Worm (Caenorhabditis elegans) whole organism, midembryonic: ENCODE measurements around the gene ZK666.14.

ENCODE experiments used
- T22C8.4 ChIP-seq: fragments of 200-800 bp; sonication (Bioruptor generic); IDR thresholded peaks from 2 replicates; pipeline ENCODE4 v1.3.6; 2022; ENCODE audit warnings: missing genetic modification characterization, missing compliant biosample characterization
- cog-1 ChIP-seq: sonication (generic microtip); optimal IDR thresholded peaks from 2 replicates; lab custom pipeline; 2016; ENCODE audit warnings: missing genetic modification characterization, missing compliant biosample characterization
- flt-1 ChIP-seq: fragments of 200-800 bp; sonication (Bioruptor generic); IDR thresholded peaks from 2 replicates; pipeline ENCODE4 v1.3.6; 2022; ENCODE audit warnings: missing genetic modification characterization, missing compliant biosample characterization
- klf-2 ChIP-seq: fragments of 200-800 bp; sonication (Bioruptor generic); conservative IDR thresholded peaks from 2 replicates; pipeline ENCODE4 v1.3.6; 2022; ENCODE audit warnings: missing genetic modification reagents, missing genetic modification characterization, missing compliant biosample characterization
- med-1 ChIP-seq: sonication (generic microtip); optimal IDR thresholded peaks from 2 replicates; lab custom pipeline; 2017; ENCODE audit warnings: missing genetic modification characterization, mild to moderate bottlenecking, missing compliant biosample characterization, antibody characterized with exemption, missing genetic modification reagents; ENCODE audit not compliant: insufficient read depth
- ref-1 ChIP-seq: fragments of 200-800 bp; sonication (Bioruptor generic); conservative IDR thresholded peaks from 2 replicates; pipeline ENCODE4 v1.3.6; 2022; ENCODE audit warnings: missing genetic modification reagents, missing genetic modification characterization, missing compliant biosample characterization
- tab-1 ChIP-seq: fragments of 200-800 bp; sonication (Bioruptor generic); IDR thresholded peaks from 2 replicates; pipeline ENCODE4 v1.3.6; 2022; ENCODE audit warnings: missing genetic modification characterization, missing compliant biosample characterization
- ztf-23 ChIP-seq: fragments of 200-800 bp; sonication (Bioruptor generic); IDR thresholded peaks from 2 replicates; pipeline ENCODE4 v1.3.6; 2022; ENCODE audit warnings: missing genetic modification reagents, missing genetic modification characterization, missing compliant biosample characterization
- ztf-29 ChIP-seq: fragments of 200-800 bp; sonication (Bioruptor generic); IDR thresholded peaks from 2 replicates; pipeline ENCODE4 v1.3.6; 2022; ENCODE audit warnings: missing genetic modification reagents, missing genetic modification characterization, missing compliant biosample characterization

ZK666.14 gene

ce11 chrII:10476039-10476438 is 18.5 kb upstream of the ZK666.14 start, which contains the start of gene clec-58:
Gene clec-58, minus strand, starts transcription at chrII:10476139.
- no peak for TF ChIP-seq ztf-23 (GFP tag; lab: Robert Waterston, UW)

ce11 chrII:10476959-10477358 is 17.6 kb upstream of the ZK666.14 start, which contains the start of gene ZK666.4:
Gene ZK666.4, plus strand, starts transcription at chrII:10477259.
- TF ChIP-seq T22C8.4 (GFP tag; lab: Robert Waterston, UW) (no peak), med-1 (GFP tag; lab: Kevin White, UChicago) (no peak), cog-1 (tag; lab: Kevin White, UChicago) (no peak), ztf-29 (no peak), flt-1 (no peak), klf-2 (GFP tag; lab: Robert Waterston, UW) (no peak), ztf-23 (GFP tag; lab: Robert Waterston, UW) (no peak), tab-1 (no peak), ref-1 (GFP tag; lab: Robert Waterston, UW) (no peak)

DNA sequence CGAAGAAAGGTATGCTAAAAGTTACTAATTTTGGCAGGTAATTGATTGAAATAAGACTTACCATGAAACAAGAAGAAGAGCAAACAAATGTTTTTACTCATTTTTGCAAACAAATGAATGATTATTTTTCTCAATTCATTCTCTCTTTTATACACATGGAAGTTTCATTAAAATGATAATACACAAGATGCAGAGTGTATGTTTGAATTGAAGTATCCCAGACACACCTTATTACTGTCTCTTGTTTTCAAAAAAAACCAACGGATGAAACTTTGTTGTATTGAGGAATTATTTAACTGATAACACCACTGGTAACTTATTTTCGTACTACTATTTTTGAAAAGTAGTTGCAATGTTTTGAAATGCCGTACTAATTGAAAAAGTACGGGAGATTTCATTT is 15.2 kb upstream of the ZK666.14 start, which contains the start of gene clec-59:
Gene clec-59 (minus strand): TSS at position 101 of the 400 bp plus-strand sequence.
- no peak for TF ChIP-seq T22C8.4 (GFP tag; lab: Robert Waterston, UW)
- TF ChIP-seq ref-1 (GFP tag; lab: Robert Waterston, UW): no peak
- TF ChIP-seq ztf-23 (GFP tag; lab: Robert Waterston, UW): no peak
- TF ChIP-seq klf-2 (GFP tag; lab: Robert Waterston, UW): no peak
- TF ChIP-seq tab-1: no peak
- no peak for TF ChIP-seq ztf-29
- TF ChIP-seq flt-1: no peak
- no peak for TF ChIP-seq cog-1 (tag; lab: Kevin White, UChicago)
- no peak for TF ChIP-seq med-1 (GFP tag; lab: Kevin White, UChicago)

DNA sequence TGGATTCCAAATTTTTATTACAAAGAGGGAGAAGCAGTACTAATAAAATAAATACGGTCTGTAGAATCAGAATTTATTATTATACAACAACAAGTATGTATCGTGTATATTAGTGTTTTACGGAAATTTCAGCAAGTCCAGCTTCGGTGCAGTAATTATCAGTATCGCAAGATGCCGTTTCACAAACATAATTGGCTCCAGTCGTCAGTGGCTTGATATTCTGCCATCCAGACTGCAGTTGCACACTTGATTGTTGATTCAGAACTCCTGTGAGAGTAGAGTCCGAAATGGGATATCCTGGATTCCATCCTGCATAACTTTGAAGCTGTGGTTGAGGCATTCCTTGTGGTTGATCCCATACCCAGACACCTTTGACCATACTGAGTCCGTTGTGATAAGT is 14.5 kb upstream of the ZK666.14 start:
- TF ChIP-seq klf-2 (GFP tag; lab: Robert Waterston, UW) (no peak), tab-1 (no peak), cog-1 (tag; lab: Kevin White, UChicago) (no peak), med-1 (GFP tag; lab: Kevin White, UChicago) (no peak), ztf-29 (no peak), ref-1 (GFP tag; lab: Robert Waterston, UW) (no peak), T22C8.4 (GFP tag; lab: Robert Waterston, UW) (no peak), ztf-23 (GFP tag; lab: Robert Waterston, UW) (no peak), flt-1 (no peak)

ce11 chrII:10481824-10482556 is 12.6 kb upstream of the ZK666.14 start, which contains the start of the genes clec-60 and ZK666.11:
Gene clec-60, minus strand, starts transcription at chrII:10481874.
Gene ZK666.11, plus strand, starts transcription at chrII:10482522.
- TF ChIP-seq med-1 (GFP tag; lab: Kevin White, UChicago) (no peak), ref-1 (GFP tag; lab: Robert Waterston, UW) (no peak), ztf-23 (GFP tag; lab: Robert Waterston, UW) (no peak), flt-1 (no peak), T22C8.4 (GFP tag; lab: Robert Waterston, UW) (no peak), ztf-29 (no peak), cog-1 (tag; lab: Kevin White, UChicago) (no peak)

DNA sequence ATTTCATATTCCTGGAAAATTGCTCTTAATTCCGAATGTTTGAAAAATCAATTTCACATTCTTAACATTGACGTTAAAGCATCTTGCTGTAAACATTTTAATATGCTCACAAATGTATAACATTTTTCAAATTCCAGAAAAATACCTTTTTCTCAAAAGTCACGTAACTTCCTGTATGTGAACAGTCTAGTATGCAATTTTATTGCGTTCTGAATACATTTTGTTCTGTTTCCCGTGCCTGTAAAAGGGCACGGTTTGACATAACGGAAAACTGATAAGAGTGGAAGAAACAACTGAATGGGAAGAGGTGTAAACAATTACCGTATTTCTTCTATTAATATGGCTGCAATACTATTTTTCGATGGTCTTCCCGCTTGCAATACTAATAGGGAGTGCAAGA is 11.7 kb upstream of the ZK666.14 start:
- no peak for TF ChIP-seq T22C8.4 (GFP tag; lab: Robert Waterston, UW)
- no peak for TF ChIP-seq flt-1
- no peak for TF ChIP-seq ref-1 (GFP tag; lab: Robert Waterston, UW)
- TF ChIP-seq med-1 (GFP tag; lab: Kevin White, UChicago): no peak
- TF ChIP-seq ztf-29: no peak
- no peak for TF ChIP-seq cog-1 (tag; lab: Kevin White, UChicago)
- no peak for TF ChIP-seq tab-1
- TF ChIP-seq ztf-23 (GFP tag; lab: Robert Waterston, UW): no peak
- no peak for TF ChIP-seq klf-2 (GFP tag; lab: Robert Waterston, UW)

DNA sequence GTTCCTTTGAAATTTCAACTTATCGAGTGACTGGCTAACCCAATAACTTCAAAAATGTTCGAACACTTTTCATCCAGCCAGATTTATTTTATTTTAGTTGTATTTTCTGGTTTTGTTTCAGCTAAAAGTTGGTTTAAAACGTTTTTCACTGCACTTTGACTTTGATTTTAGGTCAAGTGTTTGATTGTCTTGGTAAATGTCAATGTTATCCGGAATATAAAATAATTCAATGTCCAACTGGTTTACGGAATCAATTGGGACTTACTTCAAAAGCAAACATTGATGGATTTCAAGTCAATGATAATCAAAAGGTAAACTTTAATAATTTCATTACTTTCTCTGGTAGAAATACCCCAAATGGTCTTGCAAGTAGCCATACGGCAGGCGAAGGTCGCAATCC is 10.7 kb upstream of the ZK666.14 start:
- TF ChIP-seq med-1 (GFP tag; lab: Kevin White, UChicago): no peak
- TF ChIP-seq T22C8.4 (GFP tag; lab: Robert Waterston, UW): no peak
- no peak for TF ChIP-seq cog-1 (tag; lab: Kevin White, UChicago)
- no peak for TF ChIP-seq flt-1
- no peak for TF ChIP-seq ztf-23 (GFP tag; lab: Robert Waterston, UW)
- TF ChIP-seq ztf-29: no peak
- TF ChIP-seq klf-2 (GFP tag; lab: Robert Waterston, UW): no peak
- no peak for TF ChIP-seq tab-1
- TF ChIP-seq ref-1 (GFP tag; lab: Robert Waterston, UW): no peak

DNA sequence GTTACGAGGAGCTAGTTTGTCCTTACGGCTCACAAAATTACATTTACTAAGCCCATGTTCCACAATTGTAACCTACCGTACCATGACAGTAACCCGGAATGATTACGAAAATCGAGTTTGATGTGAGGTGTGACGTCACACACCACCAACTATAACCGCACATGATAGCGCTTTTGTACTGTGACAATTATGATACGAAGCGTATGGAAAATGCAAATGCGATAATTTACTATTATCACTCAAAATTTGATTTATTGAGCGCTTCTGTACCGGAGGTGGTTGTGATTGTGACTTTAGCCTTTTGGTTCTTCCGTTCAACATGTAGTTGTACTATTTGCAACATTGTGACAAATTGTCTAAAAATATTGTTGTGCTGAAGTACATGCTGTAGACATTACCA is 8.9 kb upstream of the ZK666.14 start:
- TF ChIP-seq ref-1 (GFP tag; lab: Robert Waterston, UW): no peak

ce11 chrII:10486738-10487137 is 7.8 kb upstream of the ZK666.14 start, which contains the start of gene ZK666.15:
Gene ZK666.15, plus strand, starts transcription at chrII:10487038.
- TF ChIP-seq T22C8.4 (GFP tag; lab: Robert Waterston, UW): no peak
- TF ChIP-seq cog-1 (tag; lab: Kevin White, UChicago): no peak
- no peak for TF ChIP-seq tab-1
- TF ChIP-seq med-1 (GFP tag; lab: Kevin White, UChicago): no peak
- TF ChIP-seq ztf-23 (GFP tag; lab: Robert Waterston, UW): no peak
- no peak for TF ChIP-seq klf-2 (GFP tag; lab: Robert Waterston, UW)
- no peak for TF ChIP-seq flt-1
- no peak for TF ChIP-seq ref-1 (GFP tag; lab: Robert Waterston, UW)
- no peak for TF ChIP-seq ztf-29

- TF ChIP-seq T22C8.4 (GFP tag; lab: Robert Waterston, UW): no peak
- no peak for TF ChIP-seq ztf-23 (GFP tag; lab: Robert Waterston, UW)
- no peak for TF ChIP-seq ztf-29
- TF ChIP-seq klf-2 (GFP tag; lab: Robert Waterston, UW): no peak
- no peak for TF ChIP-seq ref-1 (GFP tag; lab: Robert Waterston, UW)
- TF ChIP-seq flt-1: no peak
These were observed 4.2 kb upstream of the ZK666.14 start, which contains the start of gene clec-61 for ce11 chrII:10490329-10490728. Gene clec-61, minus strand, starts transcription at chrII:10490537.
